Fruit fly (Drosophila melanogaster): ENCODE measurements around the gene dco.

dco gene

DNA sequence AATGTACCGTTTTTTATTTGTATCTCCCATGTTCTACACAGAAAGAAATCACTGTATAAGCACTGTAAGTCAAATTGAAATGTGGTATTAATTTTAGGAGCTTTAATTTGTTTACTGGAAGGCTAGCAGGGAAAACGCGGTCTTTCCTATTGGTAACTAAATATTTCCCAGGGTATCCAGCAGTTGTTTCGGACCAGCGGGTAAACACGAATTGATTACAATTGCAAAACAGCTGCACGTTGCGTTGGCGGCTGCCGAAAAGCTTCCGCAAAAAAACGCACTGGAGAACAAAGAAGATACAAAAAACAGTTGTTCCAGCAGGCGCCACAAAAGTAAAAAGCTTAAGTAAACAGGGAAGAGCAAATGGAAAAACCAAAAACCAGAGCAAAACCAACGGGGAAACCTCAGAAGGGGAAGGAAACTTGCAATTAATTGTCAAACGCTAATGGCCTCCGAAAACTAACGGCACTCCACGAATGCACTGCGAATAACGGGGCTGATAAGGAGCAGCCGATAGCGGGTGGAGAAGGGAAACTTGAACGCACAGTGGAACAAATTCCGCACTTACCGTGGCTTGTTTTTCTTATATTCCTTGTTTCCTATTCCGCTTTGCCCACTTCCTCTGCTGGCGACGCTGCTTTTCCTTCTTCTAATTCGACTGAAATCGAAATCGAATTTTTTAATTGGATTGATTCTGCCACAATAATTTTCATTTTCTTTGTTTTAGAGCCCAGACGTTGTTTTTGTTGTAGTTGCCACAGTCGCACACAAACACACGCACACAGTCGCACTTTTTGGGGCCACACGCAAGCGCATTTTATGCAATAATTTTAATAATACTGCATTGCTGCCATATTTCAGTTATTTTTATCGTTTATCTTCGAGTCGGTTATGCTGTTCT lies 953 bp downstream of the dco start (continued):
- TF ChIP-seq CG10209 (GFP tag; optimal IDR thresholded peaks at IDR 0.05), result peak; percentile 17
- peak; percentile 48 for TF ChIP-seq phol (tag; optimal IDR thresholded peaks at IDR 0.05)
- TF ChIP-seq Tbp (GFP tag; optimal IDR thresholded peaks at IDR 0.05), result no peak
- 0 out of 2 replicates have a peak, but pooled peaks have one; percentile 10 for TF ChIP-seq danr (GFP tag; IDR thresholded peaks at IDR 0.05)
- TF ChIP-seq CG14014 (GFP tag; IDR thresholded peaks at IDR 0.05), result peak; percentile 45; the same call in 1 of the 2 replicates
- no peak for TF ChIP-seq exex (tag; optimal IDR thresholded peaks at IDR 0.05)
- no peak for TF ChIP-seq CG13287 (GFP tag; IDR thresholded peaks at IDR 0.05; ENCODE audit: partially characterized antibody)
- TF ChIP-seq sna (GFP tag; IDR thresholded peaks at IDR 0.05; ENCODE audit: partially characterized antibody), result no peak
- no peak for TF ChIP-seq zen2 (GFP tag; IDR thresholded peaks at IDR 0.05; ENCODE audit: partially characterized antibody)
- TF ChIP-seq bsh (GFP tag; optimal IDR thresholded peaks at IDR 0.05), result peak in 1 of 2 experiments; percentile 61
- TF ChIP-seq cato (GFP tag; optimal IDR thresholded peaks at IDR 0.05; ENCODE audit: borderline replicate concordance), result no peak
- TF ChIP-seq CG17912 (GFP tag; optimal IDR thresholded peaks at IDR 0.05), result no peak
- no peak for TF ChIP-seq CG7745 (tag; optimal IDR thresholded peaks at IDR 0.05)
- no peak for TF ChIP-seq Kr (GFP tag; optimal IDR thresholded peaks at IDR 0.05)
- TF ChIP-seq Asciz (GFP tag; optimal IDR thresholded peaks at IDR 0.05), result no peak
- TF ChIP-seq Lpt (GFP tag; optimal IDR thresholded peaks at IDR 0.05), result no peak
- TF ChIP-seq CG2875 (GFP tag; optimal IDR thresholded peaks at IDR 0.05), result no peak
- TF ChIP-seq CG13123 (GFP tag; optimal IDR thresholded peaks at IDR 0.05), result no peak
- TF ChIP-seq HLH3B (GFP tag; IDR thresholded peaks at IDR 0.05), result peak; percentile 50; the same call in 1 of the 2 replicates
- no peak for TF ChIP-seq CG31224 (GFP tag; IDR thresholded peaks at IDR 0.05)
- no peak for TF ChIP-seq YL-1 (GFP tag; optimal IDR thresholded peaks at IDR 0.05)
- no peak for TF ChIP-seq toy (GFP tag; IDR thresholded peaks at IDR 0.05)
- no peak for TF ChIP-seq abd-A (tag; optimal IDR thresholded peaks at IDR 0.05)
- no peak for TF ChIP-seq Doc3 (GFP tag; IDR thresholded peaks at IDR 0.05; ENCODE audit: partially characterized antibody)
- TF ChIP-seq Hr39 (optimal IDR thresholded peaks at IDR 0.05), result no peak
- peak; percentile 16 for TF ChIP-seq NC2α (GFP tag; optimal IDR thresholded peaks at IDR 0.05)
- peak; percentile 57 for TF ChIP-seq NfI (GFP tag; optimal IDR thresholded peaks at IDR 0.05)
- TF ChIP-seq CG1832 (GFP tag; optimal IDR thresholded peaks at IDR 0.05), result no peak
- TF ChIP-seq trh (GFP tag; optimal IDR thresholded peaks at IDR 0.05), result peak; percentile 18
- no peak for TF ChIP-seq CG9727 (GFP tag; optimal IDR thresholded peaks at IDR 0.05)
- TF ChIP-seq Sry-δ (GFP tag; optimal IDR thresholded peaks at IDR 0.05), result no peak
- no peak for TF ChIP-seq ab (GFP tag; optimal IDR thresholded peaks at IDR 0.05)
- no peak for TF ChIP-seq CG9876 (GFP tag; optimal IDR thresholded peaks at IDR 0.05)
- TF ChIP-seq CG7928 (GFP tag; optimal IDR thresholded peaks at IDR 0.05), result no peak
- no peak; the same call in none of the 2 replicates for TF ChIP-seq vvl (GFP tag; IDR thresholded peaks at IDR 0.05)
- TF ChIP-seq lilli (GFP tag; optimal IDR thresholded peaks at IDR 0.05), result peak; percentile 25
- TF ChIP-seq CG1602 (GFP tag; optimal IDR thresholded peaks at IDR 0.05), result peak; percentile 15
- no peak for TF ChIP-seq Dll (GFP tag; IDR thresholded peaks at IDR 0.05; ENCODE audit: partially characterized antibody)
- TF ChIP-seq Ada2b (GFP tag; IDR thresholded peaks at IDR 0.05), result peak; percentile 46
- TF ChIP-seq chm (GFP tag; IDR thresholded peaks at IDR 0.05), result no peak
- peak; percentile 61 for TF ChIP-seq crol (GFP tag; IDR thresholded peaks at IDR 0.05)
- no peak; the same call in 1 of the 2 replicates for TF ChIP-seq Oaz (GFP tag; IDR thresholded peaks at IDR 0.05)
- no peak for TF ChIP-seq Vsx1 (GFP tag; optimal IDR thresholded peaks at IDR 0.05)
- TF ChIP-seq Taf1 (GFP tag; IDR thresholded peaks at IDR 0.05), result no peak
- peak; percentile 87 for TF ChIP-seq Med (GFP tag)
- TF ChIP-seq gcm2 (GFP tag; optimal IDR thresholded peaks at IDR 0.05), result peak; percentile 12
- peak; percentile 39; the same call in 1 of the 2 replicates for TF ChIP-seq E2f1 (GFP tag; IDR thresholded peaks at IDR 0.05)
- TF ChIP-seq CG17359 (tag; optimal IDR thresholded peaks at IDR 0.05), result peak; percentile 45
- TF ChIP-seq onecut (GFP tag; IDR thresholded peaks at IDR 0.05), result no peak
